Worm (Caenorhabditis elegans): ENCODE data around the gene F08C6.18.

DNA sequence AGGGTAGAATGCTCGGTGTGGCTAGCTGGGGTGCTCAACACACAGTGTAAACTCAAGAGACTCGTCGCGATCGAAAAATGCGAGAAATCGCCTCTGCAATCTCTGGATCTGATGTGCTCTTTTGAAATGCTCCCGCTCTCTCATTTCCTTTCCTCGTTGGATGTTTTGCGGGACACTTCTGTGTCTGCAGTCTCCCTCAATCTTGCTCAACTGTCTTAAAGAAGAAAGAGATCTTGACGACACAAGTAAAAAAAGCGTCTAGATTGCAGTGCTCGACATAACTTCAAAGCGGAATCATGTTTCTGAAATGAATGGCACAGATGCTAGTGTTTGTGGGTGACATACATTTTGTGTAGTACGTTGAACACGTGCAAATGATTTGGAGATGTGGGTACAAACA, 201 bp upstream of the F08C6.18 start:
- TF ChIP-seq fkh-10 (GFP tag; optimal IDR thresholded peaks at IDR 0.05) (no peak), lsy-2 (tag; optimal IDR thresholded peaks at IDR 0.05) (no peak), mdl-1 (tag; optimal IDR thresholded peaks at IDR 0.05) (no peak), egl-43 (GFP tag; IDR thresholded peaks at IDR 0.05) (no peak), nhr-102 (tag; optimal IDR thresholded peaks at IDR 0.05) (no peak), lim-7 (GFP tag; IDR thresholded peaks at IDR 0.05) (no peak), unc-39 (tag; optimal IDR thresholded peaks at IDR 0.05) (no peak)

All from whole organism, L4 larva.